Fruit fly (Drosophila melanogaster) whole organism: Measurements from ENCODE around the gene CG5068.

Experiments
- CG8478 ChIP-seq: fragments of >200 bp; optimal IDR thresholded peaks from 2 replicates; lab custom pipeline; 2018; ENCODE audit warnings: inconsistent platforms
- Dll ChIP-seq: fragments of >200 bp; optimal IDR thresholded peaks from 2 replicates; lab custom pipeline; 2017
- EcR ChIP-seq, 2 experiments: fragments of >200 bp; optimal IDR thresholded peaks; 2 replicates each; lab custom pipeline; 2017; ENCODE audit warnings: missing biosample characterization in 2 of 2, missing genetic modification characterization in 2 of 2, missing genetic modification reagents in 2 of 2
- pan ChIP-seq: fragments of >200 bp; optimal IDR thresholded peaks from 2 replicates; lab custom pipeline; 2017
- psq ChIP-seq: fragments of >200 bp; optimal IDR thresholded peaks from 2 replicates; lab custom pipeline; 2017
- usp ChIP-seq: fragments of >200 bp; optimal IDR thresholded peaks from 2 replicates; lab custom pipeline; 2017; ENCODE audit warnings: missing biosample characterization, missing genetic modification characterization, mixed read lengths

dm6 chr3L:9029183-9029789, 42.8 kb downstream of the CG5068 start:
- TF ChIP-seq usp (GFP tag; lab: Kevin White, UChicago) (no peak), Dll (no peak), pan (lab: Kevin White, UChicago) (no peak), psq (lab: Kevin White, UChicago) (no peak), EcR (GFP tag; optimal IDR thresholded peaks at IDR 0.05; lab: Kevin White, UChicago) (no peak), CG8478 (no peak)
